Fruit fly (Drosophila melanogaster): ENCODE results near the gene ND-15.
A peak's percentile ranks its signal among the peaks of the same experiment; 100 is the strongest.

The ND-15 gene

dm6 chr2L:182360-183144 is 68.0 kb downstream of the ND-15 start (continued):
- no peak for TF ChIP-seq Hey (tag; optimal IDR thresholded peaks at IDR 0.05)
- TF ChIP-seq tup (GFP tag; optimal IDR thresholded peaks at IDR 0.05): no peak
- TF ChIP-seq exex (tag; optimal IDR thresholded peaks at IDR 0.05): no peak
- TF ChIP-seq tgo (GFP tag; IDR thresholded peaks at IDR 0.05): no peak
- TF ChIP-seq Xbp1 (GFP tag; optimal IDR thresholded peaks at IDR 0.05): no peak
- peak; percentile 55 for TF ChIP-seq CG11504 (tag; optimal IDR thresholded peaks at IDR 0.05)
- no peak for TF ChIP-seq az2 (GFP tag; optimal IDR thresholded peaks at IDR 0.05)
- TF ChIP-seq slou (GFP tag; optimal IDR thresholded peaks at IDR 0.05): no peak
- 0 out of 2 replicates have a peak, but pooled peaks have one; percentile 29 for TF ChIP-seq bbx (GFP tag; IDR thresholded peaks at IDR 0.05; ENCODE audit: partially characterized antibody)
- TF ChIP-seq CG4424 (GFP tag; optimal IDR thresholded peaks at IDR 0.05): no peak
- no peak for TF ChIP-seq zfh1 (GFP tag; IDR thresholded peaks at IDR 0.05)
- no peak for TF ChIP-seq lab (GFP tag; optimal IDR thresholded peaks at IDR 0.05)
- TF ChIP-seq schlank (tag; optimal IDR thresholded peaks at IDR 0.05): no peak
- no peak for TF ChIP-seq al (GFP tag; IDR thresholded peaks at IDR 0.05)
- no peak for TF ChIP-seq CG6175 (GFP tag; IDR thresholded peaks at IDR 0.05)
- no peak for TF ChIP-seq sob (GFP tag; IDR thresholded peaks at IDR 0.05)
- TF ChIP-seq CG16813 (GFP tag; IDR thresholded peaks at IDR 0.05; ENCODE audit: partially characterized antibody): peak; percentile 38; the same call in 2 of the 3 replicates
- TF ChIP-seq CG10274 (GFP tag; optimal IDR thresholded peaks at IDR 0.05): no peak
- TF ChIP-seq onecut (GFP tag; IDR thresholded peaks at IDR 0.05): no peak
- no peak for TF ChIP-seq zen (tag; optimal IDR thresholded peaks at IDR 0.05)
- TF ChIP-seq Hr78 (GFP tag; optimal IDR thresholded peaks at IDR 0.05): no peak
- no peak for TF ChIP-seq mld (GFP tag; IDR thresholded peaks at IDR 0.05; ENCODE audit: partially characterized antibody)
- TF ChIP-seq hb (GFP tag; IDR thresholded peaks at IDR 0.05; ENCODE audit: partially characterized antibody): no peak
- TF ChIP-seq CG4820 (GFP tag; optimal IDR thresholded peaks at IDR 0.05): no peak
- no peak for TF ChIP-seq CG15696 (tag; optimal IDR thresholded peaks at IDR 0.05)
- no peak for TF ChIP-seq NK7.1 (GFP tag; optimal IDR thresholded peaks at IDR 0.05)
- TF ChIP-seq CG7372 (GFP tag; IDR thresholded peaks at IDR 0.05): no peak
- no peak for TF ChIP-seq lilli (GFP tag; optimal IDR thresholded peaks at IDR 0.05)
- TF ChIP-seq oc (tag; optimal IDR thresholded peaks at IDR 0.05): no peak
- TF ChIP-seq bigmax (GFP tag; optimal IDR thresholded peaks at IDR 0.05): no peak
- TF ChIP-seq CG1024 (GFP tag; IDR thresholded peaks at IDR 0.05): no peak
- no peak for TF ChIP-seq fd64A (GFP tag; optimal IDR thresholded peaks at IDR 0.05)
- TF ChIP-seq CG17802 (tag; optimal IDR thresholded peaks at IDR 0.05): no peak
- no peak for TF ChIP-seq Hr39 (optimal IDR thresholded peaks at IDR 0.05)
- no peak for TF ChIP-seq CG8281 (tag; optimal IDR thresholded peaks at IDR 0.05)
- TF ChIP-seq z (GFP tag; IDR thresholded peaks at IDR 0.05): no peak
- TF ChIP-seq CG7963 (GFP tag; IDR thresholded peaks at IDR 0.05; ENCODE audit: partially characterized antibody): no peak
- no peak for TF ChIP-seq so (GFP tag; IDR thresholded peaks at IDR 0.05)
- TF ChIP-seq CG1603 (tag; optimal IDR thresholded peaks at IDR 0.05): no peak
- TF ChIP-seq CG18619 (GFP tag; optimal IDR thresholded peaks at IDR 0.05): no peak
- TF ChIP-seq luna (GFP tag; optimal IDR thresholded peaks at IDR 0.05): no peak
- TF ChIP-seq pros (GFP tag; optimal IDR thresholded peaks at IDR 0.05): peak; percentile 74
- no peak for TF ChIP-seq GATAe (GFP tag; conservative IDR thresholded peaks at IDR 0.05)
- TF ChIP-seq CG32767 (GFP tag; IDR thresholded peaks at IDR 0.05): no peak
- no peak for TF ChIP-seq Nf-YB (GFP tag; optimal IDR thresholded peaks at IDR 0.05)
- no peak for TF ChIP-seq Hand (GFP tag; optimal IDR thresholded peaks at IDR 0.05)
- TF ChIP-seq gcm (GFP tag; optimal IDR thresholded peaks at IDR 0.05): no peak
- TF ChIP-seq bsh (GFP tag; optimal IDR thresholded peaks at IDR 0.05): no peak
- TF ChIP-seq Hmx (GFP tag; optimal IDR thresholded peaks at IDR 0.05): no peak
